Fruit fly (Drosophila melanogaster) whole organism, wandering third instar larva: ENCODE results near the gene CG31100.

Experiments
- CG32264 ChIP-seq: fragments of 200-800 bp; sonication (Bioruptor generic); optimal IDR thresholded peaks from 2 replicates; lab custom pipeline; 2016; ENCODE audit warnings: missing biosample characterization, missing genetic modification characterization
- CG9705 ChIP-seq: fragments of 200-800 bp; sonication (Bioruptor generic); optimal IDR thresholded peaks from 2 replicates; lab custom pipeline; 2018; ENCODE audit warnings: missing biosample characterization, mild to moderate bottlenecking, missing genetic modification characterization
- Dfd ChIP-seq: fragments of >200 bp; optimal IDR thresholded peaks from 2 replicates; lab custom pipeline; 2017; ENCODE audit warnings: missing biosample characterization, missing genetic modification characterization
- Dif ChIP-seq: fragments of 200-275, 200-300 bp; sonication (Bioruptor generic); optimal IDR thresholded peaks from 2 replicates; lab custom pipeline; 2018; ENCODE audit warnings: missing biosample characterization, missing genetic modification characterization; ENCODE audit not compliant: partially characterized antibody
- HLH106 ChIP-seq: fragments of 200-800 bp; optimal IDR thresholded peaks from 3 replicates; lab custom pipeline; 2019; ENCODE audit warnings: missing biosample characterization, mild to moderate bottlenecking, missing genetic modification characterization, moderate library complexity
- Hnf4 ChIP-seq: fragments of 200-800 bp; sonication (Bioruptor generic); optimal IDR thresholded peaks from 2 replicates; lab custom pipeline; 2016; ENCODE audit warnings: missing biosample characterization, mild to moderate bottlenecking, missing genetic modification characterization
- Hr78 ChIP-seq: fragments of >200 bp; optimal IDR thresholded peaks from 2 replicates; lab custom pipeline; 2017; ENCODE audit warnings: missing biosample characterization, missing genetic modification characterization
- Hr83 ChIP-seq: fragments of 200-300 bp; sonication (Bioruptor generic); optimal IDR thresholded peaks from 2 replicates; lab custom pipeline; 2016; ENCODE audit warnings: missing biosample characterization, mild to moderate bottlenecking, missing genetic modification characterization, moderate library complexity; ENCODE audit not compliant: poor library complexity, severe bottlenecking
- Jra ChIP-seq: sonication (Bioruptor generic); optimal IDR thresholded peaks from 2 replicates; lab custom pipeline; 2016; ENCODE audit warnings: missing biosample characterization, missing genetic modification characterization
- Mio ChIP-seq: sonication (Bioruptor generic); optimal IDR thresholded peaks from 2 replicates; lab custom pipeline; 2016; ENCODE audit warnings: missing biosample characterization, missing genetic modification characterization
- Myc ChIP-seq: fragments of >200 bp; optimal IDR thresholded peaks from 2 replicates; lab custom pipeline; 2017
- OdsH ChIP-seq: fragments of 200-800 bp; sonication (Bioruptor generic); optimal IDR thresholded peaks from 2 replicates; lab custom pipeline; 2016; ENCODE audit warnings: missing biosample characterization, mild to moderate bottlenecking, missing genetic modification characterization
- Rel ChIP-seq, 2 experiments: fragments of 200-800 bp; sonication (Bioruptor generic) in 1 of 2; optimal IDR thresholded peaks; 2 replicates in 1 of 2; 3 replicates in 1 of 2; lab custom pipeline; 2016 to 2019; ENCODE audit warnings: mild to moderate bottlenecking in 2 of 2, missing biosample characterization in 2 of 2, missing genetic modification characterization in 2 of 2, moderate library complexity in 1 of 2
- Sp1 ChIP-seq: fragments of 200-800 bp; sonication (Bioruptor generic); optimal IDR thresholded peaks from 3 replicates; lab custom pipeline; 2019; ENCODE audit warnings: missing biosample characterization, mild to moderate bottlenecking, missing genetic modification characterization, moderate library complexity
- Vsx2 ChIP-seq: fragments of 200-300, 225-300 bp; sonication (Bioruptor generic); optimal IDR thresholded peaks from 2 replicates; lab custom pipeline; 2018; ENCODE audit warnings: missing biosample characterization, missing genetic modification characterization; ENCODE audit not compliant: partially characterized antibody
- br ChIP-seq: fragments of 200-800 bp; sonication (Bioruptor generic); optimal IDR thresholded peaks from 2 replicates; lab custom pipeline; 2016; ENCODE audit warnings: missing biosample characterization, missing genetic modification characterization
- brk ChIP-seq: fragments of 200-800 bp; sonication (Bioruptor generic); optimal IDR thresholded peaks from 2 replicates; lab custom pipeline; 2016; ENCODE audit warnings: missing biosample characterization, mild to moderate bottlenecking, missing genetic modification characterization
- dl ChIP-seq, 2 experiments: fragments of 175-275, 200-275 bp in 1 of 2; fragments of 200-275 bp in 1 of 2; sonication (Bioruptor generic); optimal IDR thresholded peaks; lab custom pipeline; 2018; ENCODE audit warnings: mild to moderate bottlenecking in 2 of 2, missing biosample characterization in 2 of 2, missing genetic modification characterization in 2 of 2, moderate library complexity in 2 of 2; ENCODE audit not compliant: partially characterized antibody in 2 of 2, insufficient read depth in 1 of 2
- ey ChIP-seq: fragments of 200-800 bp; sonication (Bioruptor generic); optimal IDR thresholded peaks from 2 replicates; lab custom pipeline; 2016; ENCODE audit warnings: missing biosample characterization, missing genetic modification characterization
- foxo ChIP-seq, 2 experiments: fragments of 200-800 bp; sonication (Bioruptor generic); optimal IDR thresholded peaks; 2 replicates in 1 of 2; 3 replicates in 1 of 2; lab custom pipeline; 2016 to 2017; ENCODE audit warnings: missing biosample characterization in 2 of 2, missing genetic modification characterization in 2 of 2
- fru ChIP-seq: fragments of 200-800 bp; sonication (Bioruptor generic); optimal IDR thresholded peaks from 3 replicates; lab custom pipeline; 2016; ENCODE audit warnings: missing biosample characterization, mild to moderate bottlenecking, missing genetic modification characterization
- h ChIP-seq: fragments of 200-800 bp; sonication (Bioruptor generic); optimal IDR thresholded peaks from 3 replicates; lab custom pipeline; 2016; ENCODE audit warnings: missing biosample characterization, mild to moderate bottlenecking, missing genetic modification characterization
- jim ChIP-seq: fragments of 175-275, 200-325 bp; sonication (Bioruptor generic); optimal IDR thresholded peaks from 2 replicates; lab custom pipeline; 2016; ENCODE audit warnings: missing biosample characterization, mild to moderate bottlenecking, missing genetic modification characterization
- lola ChIP-seq: fragments of >200 bp; optimal IDR thresholded peaks from 2 replicates; lab custom pipeline; 2017; ENCODE audit warnings: missing biosample characterization, missing genetic modification characterization
- pan ChIP-seq: fragments of >200 bp; optimal IDR thresholded peaks from 2 replicates; lab custom pipeline; 2017
- psq ChIP-seq: fragments of 200-800 bp; sonication (Bioruptor generic); optimal IDR thresholded peaks from 3 replicates; lab custom pipeline; 2017; ENCODE audit warnings: missing biosample characterization, mild to moderate bottlenecking, missing genetic modification characterization, moderate library complexity
- rgr ChIP-seq: fragments of 200-800 bp; sonication (Bioruptor generic); optimal IDR thresholded peaks from 3 replicates; lab custom pipeline; 2016; ENCODE audit warnings: missing biosample characterization, mild to moderate bottlenecking, missing genetic modification characterization
- sv ChIP-seq: fragments of 200-800 bp; sonication (Bioruptor generic); optimal IDR thresholded peaks from 3 replicates; lab custom pipeline; 2016; ENCODE audit warnings: missing biosample characterization, missing genetic modification characterization
- tai ChIP-seq: sonication (Bioruptor generic); optimal IDR thresholded peaks from 2 replicates; lab custom pipeline; 2016; ENCODE audit warnings: missing biosample characterization, missing genetic modification characterization
- woc ChIP-seq: sonication (Bioruptor generic); optimal IDR thresholded peaks from 2 replicates; lab custom pipeline; 2016; ENCODE audit warnings: missing biosample characterization, mild to moderate bottlenecking, missing genetic modification characterization

CG31100 gene

dm6 chr3R:8992928-8993579, 10.4 kb downstream of the CG31100 start, which contains the start of gene CG11975 (continued):
- TF ChIP-seq Vsx2 (no peak), foxo (GFP tag; optimal IDR thresholded peaks at IDR 0.05; lab: Kevin White, UChicago) (peak; percentile 40 to 89), Dif (GFP tag; lab: Kevin White, UChicago) (peak; percentile 28), h (peak; percentile 89), Myc (lab: Kevin White, UChicago) (peak; percentile 98), Hnf4 (peak; percentile 91)

- TF ChIP-seq Sp1 (GFP tag; lab: Kevin White, UChicago) (peak; percentile 42), pan (no peak), Jra (peak; percentile 31), Hnf4 (no peak), Mio (GFP tag; lab: Kevin White, UChicago) (no peak), Dfd (GFP tag; lab: Kevin White, UChicago) (no peak), Hr78 (GFP tag; lab: Kevin White, UChicago) (no peak), h (no peak), woc (GFP tag; lab: Kevin White, UChicago) (peak; percentile 51), CG9705 (GFP tag; lab: Kevin White, UChicago) (peak; percentile 62), HLH106 (peak; percentile 71), psq (GFP tag; lab: Kevin White, UChicago) (peak; percentile 26), Hr83 (GFP tag; lab: Kevin White, UChicago) (peak; percentile 25), fru (GFP tag; lab: Kevin White, UChicago) (peak; percentile 44), foxo (GFP tag; optimal IDR thresholded peaks at IDR 0.05; lab: Kevin White, UChicago) (peak in 1 of 2 experiments; percentile 48), lola (GFP tag; lab: Kevin White, UChicago) (no peak), ey (peak; percentile 37), rgr (GFP tag; lab: Kevin White, UChicago) (peak; percentile 42), Myc (lab: Kevin White, UChicago) (peak; percentile 23), Rel (GFP tag; optimal IDR thresholded peaks at IDR 0.05; lab: Kevin White, UChicago) (no peak), Rel (tag; optimal IDR thresholded peaks at IDR 0.05; lab: Kevin White, UChicago) (peak; percentile 15), OdsH (GFP tag; lab: Kevin White, UChicago) (peak; percentile 24)
Measured at dm6 chr3R:8984602-8985074, 18.8 kb downstream of the CG31100 start, which contains the start of gene CG11970. Gene CG11970, plus strand, starts transcription at chr3R:8984718.

- no peak for TF ChIP-seq jim
- TF ChIP-seq lola (GFP tag; lab: Kevin White, UChicago) = no peak
- TF ChIP-seq Hr78 (GFP tag; lab: Kevin White, UChicago) = no peak
- no peak for TF ChIP-seq pan
- TF ChIP-seq Sp1 (GFP tag; lab: Kevin White, UChicago) = no peak
- no peak for TF ChIP-seq rgr (GFP tag; lab: Kevin White, UChicago)
- TF ChIP-seq Hnf4 = no peak
- TF ChIP-seq ey = no peak
- no peak for TF ChIP-seq brk (GFP tag; lab: Kevin White, UChicago)
- no peak for TF ChIP-seq sv (GFP tag; lab: Kevin White, UChicago)
- no peak for TF ChIP-seq CG9705 (GFP tag; lab: Kevin White, UChicago)
- no peak for TF ChIP-seq Dfd (GFP tag; lab: Kevin White, UChicago)
- no peak for TF ChIP-seq tai (GFP tag; lab: Kevin White, UChicago)
- no peak for TF ChIP-seq fru (GFP tag; lab: Kevin White, UChicago)
- no peak for TF ChIP-seq br (GFP tag; lab: Kevin White, UChicago)
- TF ChIP-seq OdsH (GFP tag; lab: Kevin White, UChicago) = no peak
Measured at dm6 chr3R:8984141-8984540, 19.3 kb downstream of the CG31100 start, which contains the start of gene RagA-B. Gene RagA-B, minus strand, starts transcription at chr3R:8984315.

- TF ChIP-seq Rel (GFP tag; optimal IDR thresholded peaks at IDR 0.05; lab: Kevin White, UChicago) (no peak), Rel (tag; optimal IDR thresholded peaks at IDR 0.05; lab: Kevin White, UChicago) (no peak), jim (no peak), Dif (GFP tag; lab: Kevin White, UChicago) (peak; percentile 30)
Measured at dm6 chr3R:8981209-8981996, 22.0 kb downstream of the CG31100 start.

- TF ChIP-seq Dif (GFP tag; lab: Kevin White, UChicago) (peak; percentile 67), CG32264 (no peak), dl (GFP tag; optimal IDR thresholded peaks at IDR 0.05; lab: Kevin White, UChicago; ENCODE audit: insufficient read depth in 1 of 2, partially characterized antibody in 2 of 2) (peak; percentile 59 to 60)
Measured at dm6 chr3R:8980776-8981165, 22.7 kb downstream of the CG31100 start, which contains the start of gene CAHbeta. Gene CAHbeta, plus strand, starts transcription at chr3R:8980860.
